Worm (Caenorhabditis elegans): ENCODE data around the gene K02D10.1.

- no peak for TF ChIP-seq lin-15B (tag; optimal IDR thresholded peaks at IDR 0.05)
- no peak for TF ChIP-seq nhr-25 (tag; optimal IDR thresholded peaks at IDR 0.05; ENCODE audit: borderline replicate concordance, insufficient read depth)
- peak; percentile 52 for TF ChIP-seq hlh-30 (tag; optimal IDR thresholded peaks at IDR 0.05; ENCODE audit: insufficient read depth)
- TF ChIP-seq aly-2 (tag; optimal IDR thresholded peaks at IDR 0.05), result no peak
- no peak for TF ChIP-seq snpc-4 (tag; optimal IDR thresholded peaks at IDR 0.05)
- no peak for TF ChIP-seq ztf-11 (tag; optimal IDR thresholded peaks at IDR 0.05)
- TF ChIP-seq fkh-10 (GFP tag; optimal IDR thresholded peaks at IDR 0.05), result no peak
- peak; percentile 12 for TF ChIP-seq dpl-1 (GFP tag; optimal IDR thresholded peaks at IDR 0.05)
- peak in 1 of 2 experiments; percentile 47 for TF ChIP-seq lsy-2 (tag; optimal IDR thresholded peaks at IDR 0.05)
- TF ChIP-seq lin-39 (tag; optimal IDR thresholded peaks at IDR 0.05), result no peak
Observed at ce11 chrIII:8782080-8782479, 12.7 kb downstream of the K02D10.1 start.
